Worm (Caenorhabditis elegans): Measurements from ENCODE around the gene F58F6.5.

Gene F58F6.5

ce11 chrIV:1388079-1388478 is 44.6 kb downstream of the F58F6.5 start:
- no peak for TF ChIP-seq K12H6.12 (tag; optimal IDR thresholded peaks at IDR 0.05)
- TF ChIP-seq Y53F4B.3 (GFP tag; IDR thresholded peaks at IDR 0.05), result no peak
- no peak for TF ChIP-seq hmg-20 (GFP tag; IDR thresholded peaks at IDR 0.05)
- no peak for TF ChIP-seq akir-1 (GFP tag; optimal IDR thresholded peaks at IDR 0.05)
- TF ChIP-seq mes-4 (tag; optimal IDR thresholded peaks at IDR 0.05), result no peak
- TF ChIP-seq ZK185.1 (tag; optimal IDR thresholded peaks at IDR 0.05; ENCODE audit: poor library complexity, severe bottlenecking), result peak; percentile 65
- no peak for TF ChIP-seq unc-130 (GFP tag; optimal IDR thresholded peaks at IDR 0.05)
- TF ChIP-seq efl-1 (GFP tag; optimal IDR thresholded peaks at IDR 0.05), result no peak
- TF ChIP-seq Y67H2A.10 (GFP tag; conservative IDR thresholded peaks at IDR 0.05), result no peak
- no peak for TF ChIP-seq F57A8.1 (GFP tag; optimal IDR thresholded peaks at IDR 0.05)
- TF ChIP-seq F10E7.11 (tag; optimal IDR thresholded peaks at IDR 0.05), result no peak
- TF ChIP-seq ztf-6 (GFP tag; IDR thresholded peaks at IDR 0.05), result no peak
- peak; percentile 20 for TF ChIP-seq madf-10 (tag; optimal IDR thresholded peaks at IDR 0.05)
- no peak for TF ChIP-seq pha-4 (tag; optimal IDR thresholded peaks at IDR 0.05)
- TF ChIP-seq ztf-3 (GFP tag; optimal IDR thresholded peaks at IDR 0.05), result no peak
- TF ChIP-seq him-1 (tag; optimal IDR thresholded peaks at IDR 0.05), result peak; percentile 21
- TF ChIP-seq let-607 (tag; optimal IDR thresholded peaks at IDR 0.05), result no peak
- no peak for TF ChIP-seq ceh-40 (GFP tag; IDR thresholded peaks at IDR 0.05)
- no peak for TF ChIP-seq lir-1 (GFP tag; conservative IDR thresholded peaks at IDR 0.05)
- TF ChIP-seq snpc-4 (GFP tag; optimal IDR thresholded peaks at IDR 0.05), result no peak
- peak in 2 of 4 experiments; percentile 29 to 46 for TF ChIP-seq snpc-4 (tag; optimal IDR thresholded peaks at IDR 0.05)
- TF ChIP-seq egl-44 (GFP tag; IDR thresholded peaks at IDR 0.05), result 0 out of 2 replicates have a peak, but pooled peaks have one; percentile 49
- TF ChIP-seq F39B2.1 (GFP tag; IDR thresholded peaks at IDR 0.05), result peak; percentile 56; the same call in 1 of the 2 replicates
- peak; percentile 1 for TF ChIP-seq T07F8.4 (tag; optimal IDR thresholded peaks at IDR 0.05)
- TF ChIP-seq hsf-1 (GFP tag; IDR thresholded peaks at IDR 0.05), result 0 out of 2 replicates have a peak, but pooled peaks have one; percentile 14
- peak; percentile 70 for TF ChIP-seq lin-26 (GFP tag; IDR thresholded peaks at IDR 0.05)
- TF ChIP-seq xnd-1 (tag; optimal IDR thresholded peaks at IDR 0.05), result no peak
- TF ChIP-seq snpc-1.3 (tag; optimal IDR thresholded peaks at IDR 0.05; ENCODE audit: insufficient read depth), result peak; percentile 11
- peak; percentile 46 for TF ChIP-seq ceh-27 (GFP tag; optimal IDR thresholded peaks at IDR 0.05)
- no peak for TF ChIP-seq sptf-2 (GFP tag; optimal IDR thresholded peaks at IDR 0.05)
- TF ChIP-seq ccch-3 (GFP tag; optimal IDR thresholded peaks at IDR 0.05), result no peak
- no peak for TF ChIP-seq attf-6 (GFP tag; IDR thresholded peaks at IDR 0.05)
- TF ChIP-seq F22D6.2 (tag; optimal IDR thresholded peaks at IDR 0.05), result no peak
- TF ChIP-seq egrh-3 (GFP tag; IDR thresholded peaks at IDR 0.05), result peak; percentile 47
- TF ChIP-seq lin-54 (GFP tag; optimal IDR thresholded peaks at IDR 0.05), result peak; percentile 18
- peak; percentile 26; the same call in 1 of the 2 replicates for TF ChIP-seq zfh-2 (GFP tag; conservative IDR thresholded peaks at IDR 0.05)
- TF ChIP-seq lin-40 (tag; optimal IDR thresholded peaks at IDR 0.05), result peak; percentile 46
- no peak for TF ChIP-seq ceh-79 (tag; optimal IDR thresholded peaks at IDR 0.05)
- no peak for TF ChIP-seq ama-1 (optimal IDR thresholded peaks at IDR 0.05)
- peak in 1 of 2 experiments; percentile 47 for TF ChIP-seq ama-1 (GFP tag; optimal IDR thresholded peaks at IDR 0.05)
- TF ChIP-seq tbp1 (GFP tag; optimal IDR thresholded peaks at IDR 0.05), result peak; percentile 96
- TF ChIP-seq somi-1 (GFP tag; optimal IDR thresholded peaks at IDR 0.05), result peak; percentile 45
- no peak for TF ChIP-seq lsl-1 (GFP tag; optimal IDR thresholded peaks at IDR 0.05)
- no peak for TF ChIP-seq aptf-3 (GFP tag; IDR thresholded peaks at IDR 0.05)
- TF ChIP-seq hlh-12 (tag; optimal IDR thresholded peaks at IDR 0.05), result peak; percentile 7
- no peak for TF ChIP-seq lsy-27 (tag; optimal IDR thresholded peaks at IDR 0.05; ENCODE audit: borderline replicate concordance, insufficient read depth)
- TF ChIP-seq ztf-18 (tag; optimal IDR thresholded peaks at IDR 0.05), result peak; percentile 29
- no peak for TF ChIP-seq Y79H2A.3 (GFP tag; conservative IDR thresholded peaks at IDR 0.05)
- peak; percentile 18 for TF ChIP-seq nhr-80 (tag; optimal IDR thresholded peaks at IDR 0.05)

Data from whole organism, young adult.